Worm (Caenorhabditis elegans) whole organism, L4 larva: ENCODE results near the gene ZK550.6.
A peak's percentile ranks its signal among the peaks of the same experiment; 100 is the strongest.

Source experiments
- D1046.2 ChIP-seq: fragments of 200-800 bp; sonication (Bioruptor generic); IDR thresholded peaks from 2 replicates; pipeline ENCODE4 v1.3.6; 2022; ENCODE audit warnings: missing genetic modification characterization, missing compliant biosample characterization
- F10B5.3 ChIP-seq: sonication (generic microtip); optimal IDR thresholded peaks from 2 replicates; lab custom pipeline; 2016; ENCODE audit warnings: mild to moderate bottlenecking, missing genetic modification characterization, missing compliant biosample characterization
- F26F4.8 ChIP-seq: fragments of 200-800 bp; sonication (Bioruptor generic); conservative IDR thresholded peaks from 2 replicates; pipeline ENCODE4 v1.3.6; 2022; ENCODE audit warnings: missing genetic modification characterization, missing compliant biosample characterization
- F44E2.7 ChIP-seq: fragments of 200-800 bp; sonication (Bioruptor generic); IDR thresholded peaks from 2 replicates; pipeline ENCODE4 v2.1.2; 2022; ENCODE audit warnings: missing genetic modification characterization, missing compliant biosample characterization
- F49E8.2 ChIP-seq: sonication (generic microtip); optimal IDR thresholded peaks from 2 replicates; lab custom pipeline; 2016; ENCODE audit warnings: missing compliant biosample characterization, mild to moderate bottlenecking, missing genetic modification characterization, borderline replicate concordance
- T26A8.4 ChIP-seq: fragments of 200-800 bp; sonication (Bioruptor generic); IDR thresholded peaks from 2 replicates; pipeline ENCODE4 v1.3.6; 2022; ENCODE audit warnings: missing genetic modification characterization, missing compliant biosample characterization
- Y48G9A.11 ChIP-seq: fragments of 200-800 bp; sonication (Bioruptor generic); IDR thresholded peaks from 2 replicates; pipeline ENCODE4 v1.3.6; 2022; ENCODE audit warnings: missing genetic modification reagents, missing genetic modification characterization, missing compliant biosample characterization
- ZK337.2 ChIP-seq: fragments of 200-800 bp; sonication (Bioruptor generic); IDR thresholded peaks from 2 replicates; pipeline ENCODE4 v1.3.6; 2022; ENCODE audit warnings: missing genetic modification reagents, missing genetic modification characterization, missing compliant biosample characterization
- aha-1 ChIP-seq: fragments of 150-350 bp; peaks from one replicate; lab custom pipeline; 2014; ENCODE audit warnings: missing biosample characterization, missing genetic modification characterization
- attf-4 ChIP-seq: sonication (generic microtip); optimal IDR thresholded peaks from 3 replicates; lab custom pipeline; 2017; ENCODE audit warnings: missing biosample characterization, missing genetic modification characterization
- ceh-32 ChIP-seq: sonication (generic microtip); optimal IDR thresholded peaks from 2 replicates; lab custom pipeline; 2016; ENCODE audit warnings: mild to moderate bottlenecking, missing genetic modification characterization, missing compliant biosample characterization; ENCODE audit not compliant: poor library complexity
- ceh-62 ChIP-seq: sonication (generic microtip); optimal IDR thresholded peaks from 2 replicates; lab custom pipeline; 2017; ENCODE audit warnings: missing biosample characterization, missing genetic modification characterization
- ceh-82 ChIP-seq: sonication (generic microtip); optimal IDR thresholded peaks from 2 replicates; lab custom pipeline; 2017; ENCODE audit warnings: missing biosample characterization, missing genetic modification characterization
- cey-2 ChIP-seq: sonication (generic microtip); optimal IDR thresholded peaks from 3 replicates; lab custom pipeline; 2017; ENCODE audit warnings: missing genetic modification characterization, mild to moderate bottlenecking, missing compliant biosample characterization, antibody characterized with exemption, borderline replicate concordance; ENCODE audit not compliant: insufficient read depth
- daf-16 ChIP-seq, 3 experiments: sonication (generic microtip); optimal IDR thresholded peaks; 2 replicates each; lab custom pipeline; 2016 to 2017; ENCODE audit warnings: missing genetic modification characterization in 3 of 3, missing genetic modification reagents in 3 of 3, mild to moderate bottlenecking in 2 of 3, missing compliant biosample characterization in 2 of 3, missing biosample characterization in 1 of 3, moderate library complexity in 1 of 3
- daf-8 ChIP-seq: fragments of 200-800 bp; sonication (Bioruptor generic); IDR thresholded peaks from 2 replicates; pipeline ENCODE4 v1.3.6; 2022; ENCODE audit warnings: missing genetic modification characterization, missing compliant biosample characterization
- dve-1 ChIP-seq: sonication (generic microtip); optimal IDR thresholded peaks from 2 replicates; lab custom pipeline; 2017; ENCODE audit warnings: antibody characterized with exemption, mild to moderate bottlenecking, missing genetic modification characterization, missing compliant biosample characterization; ENCODE audit not compliant: insufficient read depth
- egl-43 ChIP-seq: fragments of 200-800 bp; sonication (Bioruptor generic); IDR thresholded peaks from 2 replicates; pipeline ENCODE4 v1.3.6; 2022; ENCODE audit warnings: missing genetic modification reagents, missing genetic modification characterization, missing compliant biosample characterization
- fkh-10 ChIP-seq: fragments of 150-350 bp; optimal IDR thresholded peaks from 2 replicates; lab custom pipeline; 2014; ENCODE audit warnings: missing biosample characterization, missing genetic modification reagents, missing genetic modification characterization
- fos-1 ChIP-seq: fragments of 150-350 bp; optimal IDR thresholded peaks from 2 replicates; lab custom pipeline; 2014; ENCODE audit warnings: missing biosample characterization, missing genetic modification characterization
- hlh-30 ChIP-seq: sonication (generic microtip); optimal IDR thresholded peaks from 2 replicates; lab custom pipeline; 2017; ENCODE audit warnings: antibody characterized with exemption, mild to moderate bottlenecking, missing genetic modification characterization, missing compliant biosample characterization; ENCODE audit not compliant: insufficient read depth
- hmg-1.1 ChIP-seq: fragments of 200-800 bp; sonication (Bioruptor generic); IDR thresholded peaks from 2 replicates; pipeline ENCODE4 v1.3.6; 2022; ENCODE audit warnings: missing genetic modification reagents, missing genetic modification characterization, missing compliant biosample characterization
- lin-1 ChIP-seq: fragments of 200-800 bp; sonication (Bioruptor generic); IDR thresholded peaks from 2 replicates; pipeline ENCODE4 v1.3.6; 2022; ENCODE audit warnings: missing genetic modification reagents, missing genetic modification characterization, missing compliant biosample characterization
- lin-13 ChIP-seq: fragments of 150-350 bp; optimal IDR thresholded peaks from 2 replicates; lab custom pipeline; 2014; ENCODE audit warnings: missing biosample characterization, missing genetic modification reagents, missing genetic modification characterization
- lin-29 ChIP-seq: fragments of 200-800 bp; sonication (Bioruptor generic); IDR thresholded peaks from 2 replicates; pipeline ENCODE4 v1.3.6; 2022; ENCODE audit warnings: missing genetic modification reagents, missing genetic modification characterization, missing compliant biosample characterization
- lsy-2 ChIP-seq, 2 experiments: fragments of 150-350 bp in 1 of 2; sonication (generic microtip) in 1 of 2; optimal IDR thresholded peaks; 2 replicates each; lab custom pipeline; 2014 to 2017; ENCODE audit warnings: missing biosample characterization in 2 of 2, missing genetic modification characterization in 2 of 2
- mdl-1 ChIP-seq, 2 experiments: fragments of 150-350 bp in 1 of 2; sonication (generic microtip) in 1 of 2; optimal IDR thresholded peaks; 2 replicates each; lab custom pipeline; 2014 to 2017; ENCODE audit warnings: missing biosample characterization in 2 of 2, missing genetic modification characterization in 2 of 2
- mep-1 ChIP-seq: fragments of 150-350 bp; sonication (generic microtip); optimal IDR thresholded peaks from 3 replicates; lab custom pipeline; 2014; ENCODE audit warnings: missing biosample characterization, missing genetic modification characterization
- mes-2 ChIP-seq: sonication (generic microtip); optimal IDR thresholded peaks from 2 replicates; lab custom pipeline; 2016; ENCODE audit warnings: missing genotype, mild to moderate bottlenecking, missing genetic modification characterization, missing compliant biosample characterization; ENCODE audit not compliant: poor library complexity, severe bottlenecking
- mxl-2 ChIP-seq: fragments of 200-800 bp; sonication (Bioruptor generic); conservative IDR thresholded peaks from 2 replicates; pipeline ENCODE4 v1.3.6; 2022; ENCODE audit warnings: missing genetic modification reagents, missing genetic modification characterization, missing compliant biosample characterization
- mxl-3 ChIP-seq: fragments of 200-800 bp; sonication (Bioruptor generic); optimal IDR thresholded peaks from 2 replicates; lab custom pipeline; 2018; ENCODE audit warnings: mild to moderate bottlenecking, missing genetic modification characterization, missing compliant biosample characterization
- nhr-11 ChIP-seq: fragments of 150-350 bp; optimal IDR thresholded peaks from 2 replicates; lab custom pipeline; 2014; ENCODE audit warnings: missing biosample characterization, missing genetic modification characterization
- nhr-237 ChIP-seq: sonication (generic microtip); optimal IDR thresholded peaks from 2 replicates; lab custom pipeline; 2017; ENCODE audit warnings: missing biosample characterization, missing genetic modification characterization
- nhr-28 ChIP-seq: fragments of 150-350 bp; optimal IDR thresholded peaks from 2 replicates; lab custom pipeline; 2014; ENCODE audit warnings: missing biosample characterization, missing genetic modification characterization
- nhr-77 ChIP-seq: fragments of 150-350 bp; optimal IDR thresholded peaks from 2 replicates; lab custom pipeline; 2014; ENCODE audit warnings: missing biosample characterization, missing genetic modification characterization
- pha-4 ChIP-seq, 2 experiments: fragments of 150-350 bp in 1 of 2; fragments of 200-800 bp in 1 of 2; sonication (Bioruptor generic) in 1 of 2; IDR thresholded peaks in 1 of 2; optimal IDR thresholded peaks in 1 of 2; 2 replicates each; pipeline versions ENCODE4 v1.3.6 to Lab custom; 2014 to 2022; ENCODE audit warnings: missing genetic modification characterization in 2 of 2, missing genetic modification reagents in 2 of 2, missing biosample characterization in 1 of 2, missing compliant biosample characterization in 1 of 2
- php-3 ChIP-seq: fragments of 200-800 bp; sonication (Bioruptor generic); IDR thresholded peaks from 2 replicates; pipeline ENCODE4 v1.3.6; 2022; ENCODE audit warnings: missing genetic modification reagents, missing genetic modification characterization, missing compliant biosample characterization
- rbr-2 ChIP-seq: sonication (generic microtip); optimal IDR thresholded peaks from 2 replicates; lab custom pipeline; 2016; ENCODE audit warnings: missing genotype, missing genetic modification characterization, missing compliant biosample characterization
- skn-1 ChIP-seq: fragments of 150-350 bp; optimal IDR thresholded peaks from 2 replicates; lab custom pipeline; 2014; ENCODE audit warnings: missing biosample characterization, missing genetic modification characterization
- snpc-1.2 ChIP-seq: fragments of 200-800 bp; sonication (Bioruptor generic); IDR thresholded peaks from 2 replicates; pipeline ENCODE4 v1.3.6; 2022; ENCODE audit warnings: missing genetic modification reagents, missing genetic modification characterization, missing compliant biosample characterization
- snpc-4 ChIP-seq: fragments of 150-350 bp; optimal IDR thresholded peaks from 2 replicates; lab custom pipeline; 2014; ENCODE audit warnings: missing biosample characterization, missing genetic modification characterization
- tag-97 ChIP-seq: fragments of 200-800 bp; sonication (Bioruptor generic); IDR thresholded peaks from 2 replicates; pipeline ENCODE4 v1.3.6; 2022; ENCODE audit warnings: missing genetic modification characterization, missing compliant biosample characterization
- tra-1 ChIP-seq: fragments of 200-800 bp; sonication (Bioruptor generic); IDR thresholded peaks from 2 replicates; pipeline ENCODE4 v1.3.6; 2022; ENCODE audit warnings: missing genetic modification reagents, missing genetic modification characterization, missing compliant biosample characterization
- unc-130 ChIP-seq: sonication (generic microtip); optimal IDR thresholded peaks from 2 replicates; lab custom pipeline; 2016; ENCODE audit warnings: missing genetic modification reagents, missing genetic modification characterization, missing compliant biosample characterization
- unc-62 ChIP-seq, 3 experiments: fragments of 150-350 bp in 1 of 3; sonication (generic microtip); optimal IDR thresholded peaks in 2 of 3; peaks in 1 of 3; 1 replicate in 1 of 3; 2 replicates in 2 of 3; lab custom pipeline; 2014 to 2017; ENCODE audit warnings: missing biosample characterization in 3 of 3, missing genetic modification characterization in 3 of 3, missing genetic modification reagents in 3 of 3, missing genotype in 1 of 3
- zag-1 ChIP-seq: fragments of 150-350 bp; optimal IDR thresholded peaks from 2 replicates; lab custom pipeline; 2014; ENCODE audit warnings: missing biosample characterization, missing genetic modification characterization
- zip-11 ChIP-seq: fragments of 200-800 bp; sonication (Bioruptor generic); IDR thresholded peaks from 2 replicates; pipeline ENCODE4 v1.3.6; 2022; ENCODE audit warnings: missing genetic modification characterization, missing compliant biosample characterization
- ztf-11 ChIP-seq: fragments of 150-350 bp; optimal IDR thresholded peaks from 2 replicates; lab custom pipeline; 2014; ENCODE audit warnings: missing biosample characterization, missing genetic modification characterization
- ztf-7 ChIP-seq: fragments of 150-350 bp; optimal IDR thresholded peaks from 2 replicates; lab custom pipeline; 2014; ENCODE audit warnings: missing biosample characterization, missing genetic modification characterization

ZK550.6 gene

ce11 chrIV:17278363-17278762 lies 16.1 kb upstream of the ZK550.6 start (continued):
- peak; percentile 10 to 80 for TF ChIP-seq daf-16 (GFP tag; optimal IDR thresholded peaks at IDR 0.05; lab: Kevin White, UChicago)
- peak; percentile 39 for TF ChIP-seq daf-16 (tag; optimal IDR thresholded peaks at IDR 0.05; lab: Kevin White, UChicago)
- no peak for TF ChIP-seq ceh-82
- peak; percentile 89 for TF ChIP-seq snpc-1.2 (GFP tag; lab: Robert Waterston, UW)
- peak; percentile 91 for TF ChIP-seq T26A8.4 (GFP tag; lab: Robert Waterston, UW)
- TF ChIP-seq cey-2 (tag; lab: Kevin White, UChicago): no peak
- TF ChIP-seq F49E8.2 (tag; lab: Kevin White, UChicago): peak; percentile 82
- TF ChIP-seq nhr-28: peak; percentile 92
- TF ChIP-seq nhr-11 (tag; lab: Kevin White, UChicago): peak; percentile 99
- peak; percentile 63 for TF ChIP-seq ztf-7 (tag; lab: Kevin White, UChicago)
- no peak for TF ChIP-seq ceh-62
- TF ChIP-seq ZK337.2: 0 out of 2 replicates have a peak, but pooled peaks have one; percentile 32
- peak; percentile 64; the same call in 1 of the 2 replicates for TF ChIP-seq mxl-2
- TF ChIP-seq fos-1: peak; percentile 62
- peak; percentile 31 to 97 for TF ChIP-seq unc-62 (GFP tag; optimal IDR thresholded peaks at IDR 0.05 in 1 of 2; lab: Kevin White, UChicago)
- TF ChIP-seq unc-62 (tag; optimal IDR thresholded peaks at IDR 0.05; lab: Kevin White, UChicago): no peak
- peak; percentile 85 for TF ChIP-seq unc-130 (GFP tag; lab: Kevin White, UChicago)
- peak; percentile 89 for TF ChIP-seq mes-2 (tag; lab: Kevin White, UChicago)
- peak; percentile 60; the same call in 1 of the 2 replicates for TF ChIP-seq lin-1 (GFP tag; lab: Robert Waterston, UW)
- peak; percentile 87 for TF ChIP-seq lin-29 (GFP tag; lab: Robert Waterston, UW)
- 0 out of 2 replicates have a peak, but pooled peaks have one; percentile 24 for TF ChIP-seq zip-11 (GFP tag; lab: Robert Waterston, UW)
- TF ChIP-seq aha-1 (tag; lab: Kevin White, UChicago): peak; percentile 99
- TF ChIP-seq F26F4.8 (GFP tag; lab: Robert Waterston, UW): no peak
- peak; percentile 32 for TF ChIP-seq ceh-32 (tag; lab: Kevin White, UChicago)
- peak; percentile 99 for TF ChIP-seq fkh-10 (GFP tag; lab: Kevin White, UChicago)
- TF ChIP-seq F44E2.7 (GFP tag; lab: Robert Waterston, UW): 0 out of 2 replicates have a peak, but pooled peaks have one; percentile 57
- TF ChIP-seq lsy-2 (tag; optimal IDR thresholded peaks at IDR 0.05; lab: Kevin White, UChicago): peak; percentile 91 to 95
- TF ChIP-seq hlh-30 (tag; lab: Kevin White, UChicago): peak; percentile 85
- TF ChIP-seq zag-1 (tag; lab: Kevin White, UChicago): peak; percentile 79
- TF ChIP-seq php-3 (GFP tag; lab: Robert Waterston, UW): peak; percentile 55
- TF ChIP-seq nhr-77 (tag; lab: Kevin White, UChicago): peak; percentile 98
- TF ChIP-seq D1046.2: peak; percentile 95
- 0 out of 2 replicates have a peak, but pooled peaks have one; percentile 46 for TF ChIP-seq daf-8 (GFP tag; lab: Robert Waterston, UW)
- peak; percentile 93 for TF ChIP-seq lin-13 (GFP tag; lab: Kevin White, UChicago)
- TF ChIP-seq rbr-2 (tag; lab: Kevin White, UChicago): peak; percentile 98
- peak; percentile 98 for TF ChIP-seq dve-1 (tag; lab: Kevin White, UChicago)
- TF ChIP-seq pha-4 (GFP tag; IDR thresholded peaks at IDR 0.05; lab: Robert Waterston, UW): peak; percentile 93
- peak; percentile 46 for TF ChIP-seq pha-4 (tag; optimal IDR thresholded peaks at IDR 0.05; lab: Kevin White, UChicago)
- no peak for TF ChIP-seq tag-97 (GFP tag; lab: Robert Waterston, UW)
- peak; percentile 27 for TF ChIP-seq snpc-4
- peak; percentile 99 for TF ChIP-seq mep-1 (tag; lab: Kevin White, UChicago)
- TF ChIP-seq tra-1 (GFP tag; lab: Robert Waterston, UW): peak; percentile 97
- TF ChIP-seq mxl-3 (GFP tag; lab: Kevin White, UChicago): peak; percentile 32
- TF ChIP-seq mdl-1 (tag; optimal IDR thresholded peaks at IDR 0.05; lab: Kevin White, UChicago): peak; percentile 47 to 79
- TF ChIP-seq ztf-11 (tag; lab: Kevin White, UChicago): no peak
- TF ChIP-seq attf-4 (tag; lab: Kevin White, UChicago): no peak
- peak; percentile 94 for TF ChIP-seq egl-43 (GFP tag; lab: Robert Waterston, UW)
- TF ChIP-seq skn-1 (tag; lab: Kevin White, UChicago): peak; percentile 76
- peak; percentile 86 for TF ChIP-seq Y48G9A.11
- TF ChIP-seq F10B5.3: peak; percentile 78
- peak; percentile 22 for TF ChIP-seq nhr-237
- TF ChIP-seq hmg-1.1: peak; percentile 98
